Worm (Caenorhabditis elegans) whole organism, early embryonic: ENCODE measurements around the gene cla-1.

Source experiments
- B0310.2 ChIP-seq: sonication (generic microtip); optimal IDR thresholded peaks from 2 replicates; lab custom pipeline; 2016; ENCODE audit warnings: mild to moderate bottlenecking, missing genetic modification characterization, missing compliant biosample characterization
- F13C5.2 ChIP-seq: sonication (generic microtip); optimal IDR thresholded peaks from 2 replicates; lab custom pipeline; 2017; ENCODE audit warnings: mild to moderate bottlenecking, missing genetic modification characterization, inconsistent platforms, missing compliant biosample characterization
- aly-1 ChIP-seq: sonication (generic microtip); optimal IDR thresholded peaks from 2 replicates; lab custom pipeline; 2016; ENCODE audit warnings: missing genetic modification characterization, missing compliant biosample characterization
- ama-1 ChIP-seq: fragments of 150-350 bp; optimal IDR thresholded peaks from 2 replicates; lab custom pipeline; 2014
- ceh-13 ChIP-seq: fragments of 200-800 bp; sonication (Bioruptor generic); optimal IDR thresholded peaks from 2 replicates; lab custom pipeline; 2018; ENCODE audit warnings: mild to moderate bottlenecking, missing genetic modification characterization, missing compliant biosample characterization
- ceh-36 ChIP-seq: sonication (generic microtip); optimal IDR thresholded peaks from 2 replicates; lab custom pipeline; 2016; ENCODE audit warnings: missing genetic modification characterization, inconsistent platforms, missing compliant biosample characterization
- ets-7 ChIP-seq: sonication (generic microtip); optimal IDR thresholded peaks from 2 replicates; lab custom pipeline; 2016; ENCODE audit warnings: missing genotype, missing genetic modification characterization, missing compliant biosample characterization
- flt-1 ChIP-seq: fragments of 200-800 bp; sonication (Bioruptor generic); IDR thresholded peaks from 2 replicates; pipeline ENCODE4 v1.3.6; 2022; ENCODE audit warnings: missing genetic modification characterization, missing compliant biosample characterization
- hmg-4 ChIP-seq: fragments of 200-800 bp; sonication (Bioruptor generic); optimal IDR thresholded peaks from 2 replicates; lab custom pipeline; 2018; ENCODE audit warnings: mild to moderate bottlenecking, missing genetic modification characterization, missing compliant biosample characterization
- hnd-1 ChIP-seq: sonication (generic microtip); optimal IDR thresholded peaks from 2 replicates; lab custom pipeline; 2016; ENCODE audit warnings: missing genetic modification characterization, missing compliant biosample characterization
- pes-1 ChIP-seq: fragments of 200-800 bp; sonication (Bioruptor generic); IDR thresholded peaks from 2 replicates; pipeline ENCODE4 v1.3.6; 2022; ENCODE audit warnings: missing genetic modification reagents, missing genetic modification characterization, missing compliant biosample characterization
- sea-1 ChIP-seq: fragments of 200-800 bp; sonication (Bioruptor generic); conservative IDR thresholded peaks from 2 replicates; pipeline ENCODE4 v1.3.6; 2022; ENCODE audit warnings: missing genetic modification characterization, missing compliant biosample characterization
- tbx-11 ChIP-seq: fragments of 200-800 bp; sonication (Bioruptor generic); IDR thresholded peaks from 2 replicates; pipeline ENCODE4 v1.3.6; 2022; ENCODE audit warnings: missing genetic modification characterization, missing compliant biosample characterization
- tbx-37 ChIP-seq: fragments of 200-800 bp; sonication (Bioruptor generic); conservative IDR thresholded peaks from 2 replicates; pipeline ENCODE4 v1.3.6; 2022; ENCODE audit warnings: missing genetic modification reagents, missing genetic modification characterization, missing compliant biosample characterization

DNA sequence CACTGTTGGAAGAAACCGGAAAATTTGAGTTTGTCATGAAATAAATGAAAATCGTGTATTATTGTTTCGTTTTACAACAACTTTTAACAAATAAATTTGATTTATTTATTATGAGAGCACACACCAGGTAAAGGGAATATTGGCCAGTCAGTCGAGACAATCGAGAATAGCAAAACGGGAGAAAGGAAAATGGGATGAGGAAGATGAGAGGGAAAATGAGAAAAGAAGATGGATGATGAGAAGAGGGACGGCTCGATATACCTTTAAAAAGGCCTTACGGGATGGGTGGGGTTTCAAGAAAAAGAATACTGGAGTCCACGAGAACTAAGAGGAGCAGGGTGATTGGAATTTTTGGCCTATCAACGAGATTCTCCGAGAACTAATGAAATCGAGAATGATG, 30.1 kb upstream of the cla-1 start:
- no peak for TF ChIP-seq F13C5.2
- no peak for TF ChIP-seq ama-1 (lab: Kevin White, UChicago)
- TF ChIP-seq hnd-1 (tag; lab: Kevin White, UChicago): no peak
- TF ChIP-seq flt-1 (GFP tag; lab: Robert Waterston, UW): no peak
- TF ChIP-seq tbx-37 (GFP tag; lab: Robert Waterston, UW): no peak
- no peak for TF ChIP-seq ceh-36 (tag; lab: Kevin White, UChicago)
- no peak for TF ChIP-seq sea-1 (GFP tag; lab: Robert Waterston, UW)
- TF ChIP-seq hmg-4 (GFP tag; lab: Kevin White, UChicago): no peak
- TF ChIP-seq aly-1 (tag; lab: Kevin White, UChicago): no peak
- no peak for TF ChIP-seq tbx-11 (GFP tag; lab: Robert Waterston, UW)
- TF ChIP-seq pes-1 (GFP tag; lab: Robert Waterston, UW): no peak
- TF ChIP-seq ceh-13 (GFP tag; lab: Kevin White, UChicago): no peak
- no peak for TF ChIP-seq B0310.2 (tag; lab: Kevin White, UChicago)
- TF ChIP-seq ets-7 (tag; lab: Kevin White, UChicago): no peak
